Fruit fly (Drosophila melanogaster): ENCODE data around the gene CG10405.

Gene CG10405

DNA sequence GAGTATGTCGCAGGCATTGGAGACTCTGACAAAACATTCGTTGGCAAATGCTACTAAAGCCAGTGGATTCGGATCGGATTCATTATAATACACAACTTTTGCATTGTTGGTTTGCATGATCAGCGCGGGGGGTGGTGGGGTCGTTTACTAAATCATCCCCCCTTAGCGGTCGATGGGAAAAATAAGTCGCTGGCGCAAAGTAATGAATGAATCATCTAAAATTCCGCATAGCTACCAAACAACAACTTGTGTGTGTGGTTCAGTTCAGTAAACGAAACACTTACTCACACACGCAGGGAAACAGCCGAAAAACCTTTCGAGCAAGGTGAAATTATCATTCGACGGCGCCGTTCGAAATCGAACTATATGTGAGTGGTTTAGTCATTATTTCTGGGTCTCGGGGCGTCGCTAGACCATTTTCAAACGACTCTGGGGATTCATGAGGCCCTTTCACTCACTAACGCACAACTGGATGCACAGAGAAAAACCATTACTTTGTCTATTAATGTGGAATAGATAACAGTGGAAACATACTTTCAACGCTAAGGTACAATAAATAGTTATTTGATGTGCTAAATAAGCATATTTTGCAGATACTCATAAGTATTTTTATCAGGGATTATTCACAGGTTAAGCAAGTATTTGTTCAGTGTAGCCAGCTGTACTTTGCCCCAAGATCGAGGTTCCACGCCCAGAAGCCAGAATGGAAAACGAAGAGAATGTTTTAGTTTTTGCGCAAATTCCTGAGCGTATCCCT lies 5.7 kb upstream of the CG10405 start (continued):
- TF ChIP-seq CG2116 (GFP tag; optimal IDR thresholded peaks at IDR 0.05): no peak
- peak; percentile 75 for TF ChIP-seq CG9727 (GFP tag; optimal IDR thresholded peaks at IDR 0.05)
- TF ChIP-seq Gug (GFP tag; IDR thresholded peaks at IDR 0.05): peak; percentile 77
- TF ChIP-seq Sin3A (optimal IDR thresholded peaks at IDR 0.05): no peak
- no peak for TF ChIP-seq lbe (GFP tag; optimal IDR thresholded peaks at IDR 0.05)
- TF ChIP-seq CG31441 (GFP tag; IDR thresholded peaks at IDR 0.05): peak; percentile 82
- TF ChIP-seq Meics (GFP tag; optimal IDR thresholded peaks at IDR 0.05): peak; percentile 33
- TF ChIP-seq aop (GFP tag; IDR thresholded peaks at IDR 0.05): 0 out of 2 replicates have a peak, but pooled peaks have one; percentile 5
- peak; percentile 51 for TF ChIP-seq CG12659 (GFP tag; optimal IDR thresholded peaks at IDR 0.05)
- peak; percentile 84 for TF ChIP-seq CG12219 (GFP tag; optimal IDR thresholded peaks at IDR 0.05)
- TF ChIP-seq cwo (GFP tag; optimal IDR thresholded peaks at IDR 0.05): peak; percentile 23
- peak; percentile 49 for TF ChIP-seq CG13775 (GFP tag; optimal IDR thresholded peaks at IDR 0.05)
- peak; percentile 96 for TF ChIP-seq Ets65A (GFP tag)
- TF ChIP-seq her (GFP tag; optimal IDR thresholded peaks at IDR 0.05): peak; percentile 57
- peak; percentile 81 for TF ChIP-seq dmrt11E (tag; optimal IDR thresholded peaks at IDR 0.05)
- peak; percentile 81 for TF ChIP-seq E2f1 (GFP tag; IDR thresholded peaks at IDR 0.05)
- TF ChIP-seq CG8944 (GFP tag; optimal IDR thresholded peaks at IDR 0.05): no peak
- TF ChIP-seq ro (GFP tag; IDR thresholded peaks at IDR 0.05): peak; percentile 12
- TF ChIP-seq CG2889 (GFP tag; IDR thresholded peaks at IDR 0.05): peak; percentile 67; the same call in 2 of the 3 replicates
- no peak for TF ChIP-seq luna (GFP tag; optimal IDR thresholded peaks at IDR 0.05)
- peak; percentile 75 for TF ChIP-seq wek (GFP tag; optimal IDR thresholded peaks at IDR 0.05)
- TF ChIP-seq zfh1 (GFP tag; IDR thresholded peaks at IDR 0.05): peak; percentile 90
- peak; percentile 28 for TF ChIP-seq Six4 (GFP tag; optimal IDR thresholded peaks at IDR 0.05)
- peak; percentile 65 for TF ChIP-seq Vsx1 (GFP tag; optimal IDR thresholded peaks at IDR 0.05)
- TF ChIP-seq CG2712 (tag; optimal IDR thresholded peaks at IDR 0.05): peak; percentile 75
- TF ChIP-seq klu (GFP tag; IDR thresholded peaks at IDR 0.05): no peak
- no peak for TF ChIP-seq Elba2 (GFP tag; optimal IDR thresholded peaks at IDR 0.05)
- TF ChIP-seq az2 (GFP tag; optimal IDR thresholded peaks at IDR 0.05): peak; percentile 67
- TF ChIP-seq zf30C (GFP tag; optimal IDR thresholded peaks at IDR 0.05): peak; percentile 76
- peak; percentile 78 for TF ChIP-seq CG1024 (GFP tag; IDR thresholded peaks at IDR 0.05)
- no peak for TF ChIP-seq psq (GFP tag; optimal IDR thresholded peaks at IDR 0.05)
- no peak for TF ChIP-seq tll (GFP tag; optimal IDR thresholded peaks at IDR 0.05)
- TF ChIP-seq CG16779 (GFP tag; IDR thresholded peaks at IDR 0.05): 0 out of 2 replicates have a peak, but pooled peaks have one; percentile 20
- peak; percentile 23 for TF ChIP-seq HLH54F (GFP tag; optimal IDR thresholded peaks at IDR 0.05)
- TF ChIP-seq gem (tag; optimal IDR thresholded peaks at IDR 0.05): peak; percentile 85
- no peak for TF ChIP-seq CG18476 (GFP tag; optimal IDR thresholded peaks at IDR 0.05)
- no peak for TF ChIP-seq CG10321 (GFP tag; IDR thresholded peaks at IDR 0.05)
- TF ChIP-seq jigr1 (GFP tag; IDR thresholded peaks at IDR 0.05): peak; percentile 6; the same call in 2 of the 3 replicates
- no peak for TF ChIP-seq CG9797 (GFP tag; optimal IDR thresholded peaks at IDR 0.05)
- no peak for TF ChIP-seq Asciz (GFP tag; optimal IDR thresholded peaks at IDR 0.05)
- TF ChIP-seq disco-r (GFP tag; optimal IDR thresholded peaks at IDR 0.05): peak; percentile 50
- peak; percentile 79 for TF ChIP-seq wdn (GFP tag; IDR thresholded peaks at IDR 0.05)
- TF ChIP-seq PHDP (tag; optimal IDR thresholded peaks at IDR 0.05): peak; percentile 79
- TF ChIP-seq tin (GFP tag; optimal IDR thresholded peaks at IDR 0.05): peak; percentile 4
- no peak for TF ChIP-seq exex (tag; optimal IDR thresholded peaks at IDR 0.05)
- TF ChIP-seq CG10267 (tag; optimal IDR thresholded peaks at IDR 0.05): peak; percentile 49
- TF ChIP-seq caup (GFP tag; optimal IDR thresholded peaks at IDR 0.05; ENCODE audit: severe bottlenecking): peak; percentile 41
- no peak for TF ChIP-seq CG8290 (GFP tag; optimal IDR thresholded peaks at IDR 0.05)
- TF ChIP-seq CG8290 (tag; optimal IDR thresholded peaks at IDR 0.05): peak in 1 of 2 experiments; percentile 97
- TF ChIP-seq stc (GFP tag; IDR thresholded peaks at IDR 0.05): peak; percentile 63
